Fruit fly (Drosophila melanogaster): Measurements from ENCODE around the gene Usp30.

Usp30 gene

DNA sequence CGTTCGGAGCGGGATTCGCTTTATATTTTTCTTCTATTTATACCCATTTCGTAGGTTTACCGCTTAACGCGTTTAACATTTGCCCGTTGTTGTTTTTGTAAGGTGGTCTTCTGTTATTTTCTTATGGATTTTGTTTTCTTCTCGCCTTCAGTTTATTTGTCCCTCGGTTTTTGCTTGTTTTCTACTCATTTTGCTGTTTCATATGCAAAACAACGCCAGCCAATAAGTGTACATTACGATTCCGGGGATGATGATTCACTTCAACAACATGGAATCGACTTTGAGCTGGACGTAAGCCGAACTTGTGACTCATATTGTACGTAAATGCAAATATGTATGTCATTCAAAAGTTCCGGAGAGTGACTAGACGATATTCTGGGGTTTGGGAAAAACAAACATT lies 12.9 kb upstream of the Usp30 start:
- TF ChIP-seq cic (GFP tag; optimal IDR thresholded peaks at IDR 0.05): no peak
- TF ChIP-seq kay (GFP tag; ENCODE audit: borderline replicate concordance): peak; percentile 61

- TF ChIP-seq bab1 (GFP tag; optimal IDR thresholded peaks at IDR 0.05): peak; percentile 67
- TF ChIP-seq CG11617 (GFP tag; optimal IDR thresholded peaks at IDR 0.05): no peak
- TF ChIP-seq CG14711 (tag; optimal IDR thresholded peaks at IDR 0.05): peak; percentile 68
- no peak for TF ChIP-seq Hr96 (GFP tag; optimal IDR thresholded peaks at IDR 0.05)
- TF ChIP-seq cnc (optimal IDR thresholded peaks at IDR 0.05): no peak
- no peak for TF ChIP-seq ovo (GFP tag; optimal IDR thresholded peaks at IDR 0.05)
- TF ChIP-seq Clk (GFP tag; optimal IDR thresholded peaks at IDR 0.05): no peak
- TF ChIP-seq pad (GFP tag; optimal IDR thresholded peaks at IDR 0.05): peak; percentile 13
- TF ChIP-seq CG7101 (tag; optimal IDR thresholded peaks at IDR 0.05): peak; percentile 54
- TF ChIP-seq CG7045 (GFP tag; optimal IDR thresholded peaks at IDR 0.05): no peak
Measured at dm6 chrX:5891666-5892444, 12.3 kb upstream of the Usp30 start.

DNA sequence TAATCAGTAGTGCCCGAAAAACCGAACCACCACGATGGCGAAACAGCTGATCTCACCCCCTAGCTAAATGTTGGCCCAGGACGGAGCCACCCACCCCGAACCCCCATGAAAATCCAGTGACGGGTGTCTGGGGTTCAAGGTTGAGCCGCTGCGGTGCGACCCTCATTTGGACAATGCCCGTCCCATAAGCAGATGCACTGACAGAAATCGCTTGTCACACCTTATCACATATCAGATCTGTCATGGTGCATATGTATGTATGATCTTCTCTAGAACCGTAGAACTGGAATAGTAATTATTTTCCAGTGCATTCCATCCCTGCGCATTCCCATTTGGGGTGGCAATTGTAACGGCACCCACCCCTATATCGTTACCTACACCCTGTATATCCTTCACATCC lies 9.3 kb upstream of the Usp30 start:
- no peak for TF ChIP-seq CG12768 (GFP tag; optimal IDR thresholded peaks at IDR 0.05)
- no peak for TF ChIP-seq Mnt (GFP tag; optimal IDR thresholded peaks at IDR 0.05)
- TF ChIP-seq CG7101 (tag; optimal IDR thresholded peaks at IDR 0.05): no peak
- TF ChIP-seq CG5204 (GFP tag; optimal IDR thresholded peaks at IDR 0.05): no peak
- TF ChIP-seq bab1 (GFP tag; optimal IDR thresholded peaks at IDR 0.05): no peak
- no peak for TF ChIP-seq tj (GFP tag; optimal IDR thresholded peaks at IDR 0.05)
- TF ChIP-seq Hr96 (GFP tag; optimal IDR thresholded peaks at IDR 0.05): no peak
- no peak for TF ChIP-seq cic (GFP tag; optimal IDR thresholded peaks at IDR 0.05)
- no peak for TF ChIP-seq Crg-1 (GFP tag; optimal IDR thresholded peaks at IDR 0.05)
- TF ChIP-seq kay (GFP tag; ENCODE audit: borderline replicate concordance): no peak
- TF ChIP-seq Clk (GFP tag; optimal IDR thresholded peaks at IDR 0.05): no peak
- TF ChIP-seq cnc (optimal IDR thresholded peaks at IDR 0.05): no peak
- TF ChIP-seq CG7045 (GFP tag; optimal IDR thresholded peaks at IDR 0.05): no peak
- TF ChIP-seq pad (GFP tag; optimal IDR thresholded peaks at IDR 0.05): no peak
- TF ChIP-seq CG11617 (GFP tag; optimal IDR thresholded peaks at IDR 0.05): no peak
- TF ChIP-seq toe (GFP tag; optimal IDR thresholded peaks at IDR 0.05): no peak
- no peak for TF ChIP-seq CG33017 (tag; optimal IDR thresholded peaks at IDR 0.05)

DNA sequence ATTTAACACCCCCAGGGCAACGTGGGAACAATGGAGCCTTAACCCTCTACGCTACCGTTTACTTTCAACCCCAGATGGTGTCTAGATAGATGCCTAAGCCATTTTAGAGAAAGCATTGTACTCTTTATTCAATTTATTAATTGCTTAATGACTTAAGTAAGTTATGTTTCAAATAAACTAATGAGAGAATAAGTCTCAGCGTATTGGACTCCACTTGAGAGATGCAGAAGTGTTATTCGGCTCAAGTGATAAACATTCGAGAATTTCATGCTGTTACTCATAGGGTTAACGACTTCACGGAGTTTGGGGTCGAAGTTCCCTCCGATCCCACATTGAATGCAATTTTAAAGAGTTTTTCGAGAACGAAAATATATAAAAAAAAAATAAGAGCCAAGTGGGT lies 8.7 kb upstream of the Usp30 start:
- TF ChIP-seq toe (GFP tag; optimal IDR thresholded peaks at IDR 0.05) (no peak), CG7045 (GFP tag; optimal IDR thresholded peaks at IDR 0.05) (no peak), bab1 (GFP tag; optimal IDR thresholded peaks at IDR 0.05) (no peak), Crg-1 (GFP tag; optimal IDR thresholded peaks at IDR 0.05) (no peak), CG12768 (GFP tag; optimal IDR thresholded peaks at IDR 0.05) (no peak), CG11617 (GFP tag; optimal IDR thresholded peaks at IDR 0.05) (no peak), CG33017 (tag; optimal IDR thresholded peaks at IDR 0.05) (no peak), Hr96 (GFP tag; optimal IDR thresholded peaks at IDR 0.05) (no peak), Mnt (GFP tag; optimal IDR thresholded peaks at IDR 0.05) (no peak), CG1620 (GFP tag; optimal IDR thresholded peaks at IDR 0.05) (no peak), cic (GFP tag; optimal IDR thresholded peaks at IDR 0.05) (no peak), ovo (GFP tag; optimal IDR thresholded peaks at IDR 0.05) (no peak)

DNA sequence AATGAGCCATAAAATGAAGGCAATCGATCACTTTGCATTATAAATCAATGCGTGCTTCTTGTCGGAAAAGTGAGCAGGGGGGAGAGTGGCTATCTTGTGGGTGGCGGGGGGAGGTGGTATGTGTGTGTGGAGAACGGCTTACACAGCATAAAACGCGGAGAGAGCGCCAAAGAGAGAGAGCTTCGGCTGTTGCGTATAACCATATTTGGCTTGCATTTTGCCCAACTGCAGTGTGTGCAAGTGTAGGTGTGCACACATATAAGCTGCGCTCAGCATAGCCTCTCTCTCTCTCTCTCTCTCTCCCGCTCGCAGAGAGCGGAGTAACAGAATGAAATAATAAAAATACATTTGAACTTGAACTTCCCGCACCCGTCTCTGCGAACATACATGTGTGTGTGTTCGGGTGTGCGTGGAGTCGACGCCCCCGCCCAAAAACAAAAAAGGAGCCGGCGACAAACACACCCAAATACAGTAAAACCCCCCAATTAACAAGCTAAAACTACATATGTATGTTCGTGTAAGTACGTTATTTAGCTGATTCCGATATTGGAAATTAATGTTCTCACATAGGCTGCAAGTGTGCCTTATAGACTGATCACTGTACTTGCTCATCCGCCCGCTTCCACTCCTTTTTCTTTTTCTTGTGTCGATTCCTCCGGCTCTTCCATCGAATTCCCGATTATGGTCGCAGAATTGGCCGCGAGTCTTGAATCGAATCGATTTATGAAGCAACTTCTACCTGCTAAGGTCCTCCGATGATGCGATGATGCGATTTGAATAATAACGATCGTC lies 7.4 kb upstream of the Usp30 start:
- TF ChIP-seq Mnt (GFP tag; optimal IDR thresholded peaks at IDR 0.05) (peak; percentile 12), cic (GFP tag; optimal IDR thresholded peaks at IDR 0.05) (no peak), pad (GFP tag; optimal IDR thresholded peaks at IDR 0.05) (peak; percentile 63), bab1 (GFP tag; optimal IDR thresholded peaks at IDR 0.05) (peak; percentile 43), tj (GFP tag; optimal IDR thresholded peaks at IDR 0.05) (peak; percentile 99)

DNA sequence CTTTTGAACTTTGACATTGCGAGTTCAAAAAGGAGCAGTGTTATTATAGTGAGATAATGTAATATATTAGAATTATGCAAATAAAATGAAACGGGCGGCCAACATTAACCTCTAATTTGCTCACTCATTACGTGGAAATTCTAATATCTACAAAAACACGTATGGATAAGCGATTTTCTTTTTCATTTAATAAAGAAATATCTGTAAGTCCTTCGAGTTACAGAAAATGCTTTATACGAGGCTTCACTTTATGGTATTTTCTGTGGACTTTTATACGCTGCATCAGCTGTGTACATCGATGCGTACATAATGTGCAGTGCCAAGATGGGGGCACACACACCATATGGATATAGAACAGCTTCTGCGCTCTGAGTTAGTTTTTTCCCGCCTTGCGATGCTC lies 6.4 kb upstream of the Usp30 start:
- TF ChIP-seq Mnt (GFP tag; optimal IDR thresholded peaks at IDR 0.05): no peak
- TF ChIP-seq bab1 (GFP tag; optimal IDR thresholded peaks at IDR 0.05): no peak
- TF ChIP-seq CG7101 (tag; optimal IDR thresholded peaks at IDR 0.05): no peak
- TF ChIP-seq kay (GFP tag; ENCODE audit: borderline replicate concordance): peak; percentile 65
- no peak for TF ChIP-seq cnc (optimal IDR thresholded peaks at IDR 0.05)
- TF ChIP-seq ovo (GFP tag; optimal IDR thresholded peaks at IDR 0.05): no peak

dm6 chrX:5885521-5885920 lies 5.9 kb upstream of the Usp30 start:
- TF ChIP-seq CG12768 (GFP tag; optimal IDR thresholded peaks at IDR 0.05) (no peak), CG5204 (GFP tag; optimal IDR thresholded peaks at IDR 0.05) (no peak), pad (GFP tag; optimal IDR thresholded peaks at IDR 0.05) (peak; percentile 96), Hr96 (GFP tag; optimal IDR thresholded peaks at IDR 0.05) (no peak), CG7045 (GFP tag; optimal IDR thresholded peaks at IDR 0.05) (no peak)

Measured in whole organism, adult.